Fruit fly (Drosophila melanogaster) whole organism, embryonic: ENCODE measurements around the gene Tti1.

Experiments
- ATbp ChIP-seq: fragments of 200-800 bp; sonication (Bioruptor generic); optimal IDR thresholded peaks from 2 replicates; lab custom pipeline; 2017; ENCODE audit warnings: missing biosample characterization, mild to moderate bottlenecking, missing genetic modification characterization, missing genetic modification reagents
- BEAF-32 ChIP-seq: fragments of 200-800 bp; sonication (Bioruptor generic); optimal IDR thresholded peaks from 3 replicates; lab custom pipeline; 2017; ENCODE audit warnings: missing biosample characterization, missing genetic modification characterization, mild to moderate bottlenecking, moderate library complexity, missing genetic modification reagents
- Blimp-1 ChIP-seq: fragments of 200-800 bp; sonication (Bioruptor generic); optimal IDR thresholded peaks from 3 replicates; lab custom pipeline; 2018; ENCODE audit warnings: missing biosample characterization, missing genetic modification characterization, mild to moderate bottlenecking, moderate library complexity, missing genetic modification reagents
- CG10462 ChIP-seq: fragments of 200-800 bp; sonication (Bioruptor generic); optimal IDR thresholded peaks from 2 replicates; lab custom pipeline; 2016; ENCODE audit warnings: missing biosample characterization, missing genetic modification characterization
- CG11247 ChIP-seq: fragments of 200-800 bp; sonication (Bioruptor generic); IDR thresholded peaks from 2 replicates; pipeline ENCODE4 v1.3.6; 2022; ENCODE audit warnings: missing biosample characterization, missing genetic modification characterization
- CG11696 ChIP-seq: fragments of 200-800 bp; sonication (Bioruptor generic); IDR thresholded peaks from 2 replicates; pipeline ENCODE4 v1.3.6; 2022; ENCODE audit warnings: missing biosample characterization, missing genetic modification characterization
- CG11723 ChIP-seq: fragments of 200-800 bp; sonication (Bioruptor generic); optimal IDR thresholded peaks from 2 replicates; lab custom pipeline; 2017; ENCODE audit warnings: missing biosample characterization, mild to moderate bottlenecking, missing genetic modification characterization
- CG14441 ChIP-seq: fragments of 200-800 bp; sonication (Bioruptor generic); IDR thresholded peaks from 2 replicates; pipeline ENCODE4 v1.3.6; 2022; ENCODE audit warnings: missing biosample characterization, missing genetic modification characterization
- CG15269 ChIP-seq: fragments of 200-800 bp; sonication (Bioruptor generic); optimal IDR thresholded peaks from 2 replicates; lab custom pipeline; 2018; ENCODE audit warnings: missing biosample characterization, mild to moderate bottlenecking, missing genetic modification characterization, moderate library complexity
- CG1603 ChIP-seq: fragments of 200-800 bp; sonication (Bioruptor generic); optimal IDR thresholded peaks from 2 replicates; lab custom pipeline; 2019; ENCODE audit warnings: missing biosample characterization, mild to moderate bottlenecking, missing genetic modification characterization, moderate library complexity
- CG16779 ChIP-seq: fragments of 200-800 bp; sonication (Bioruptor generic); IDR thresholded peaks from 2 replicates; pipeline ENCODE4 v1.3.6; 2022; ENCODE audit warnings: missing biosample characterization, missing genetic modification characterization
- CG17802 ChIP-seq: fragments of 200-800 bp; sonication (Bioruptor generic); optimal IDR thresholded peaks from 2 replicates; lab custom pipeline; 2018; ENCODE audit warnings: missing biosample characterization, mild to moderate bottlenecking, missing genetic modification characterization, moderate library complexity
- CG2116 ChIP-seq: fragments of 200-800 bp; sonication (Bioruptor generic); optimal IDR thresholded peaks from 3 replicates; lab custom pipeline; 2018; ENCODE audit warnings: missing biosample characterization, mild to moderate bottlenecking, missing genetic modification characterization
- CG2199 ChIP-seq: fragments of 200-800 bp; sonication (Bioruptor generic); IDR thresholded peaks from 3 replicates; pipeline ENCODE4 v1.3.6; 2022; ENCODE audit warnings: missing biosample characterization, missing genetic modification characterization
- CG30403 ChIP-seq: fragments of 200-800 bp; sonication (Bioruptor generic); optimal IDR thresholded peaks from 3 replicates; lab custom pipeline; 2016; ENCODE audit warnings: missing biosample characterization, missing genetic modification characterization
- CG30431 ChIP-seq: fragments of 200-800 bp; sonication (Bioruptor generic); optimal IDR thresholded peaks from 2 replicates; lab custom pipeline; 2017; ENCODE audit warnings: missing biosample characterization, missing genetic modification characterization
- CG33213 ChIP-seq: fragments of 200-800 bp; sonication (Bioruptor generic); optimal IDR thresholded peaks from 3 replicates; lab custom pipeline; 2016; ENCODE audit warnings: missing biosample characterization, missing genetic modification characterization
- CG33557 ChIP-seq: fragments of 200-800 bp; sonication (Bioruptor generic); optimal IDR thresholded peaks from 2 replicates; lab custom pipeline; 2019; ENCODE audit warnings: missing biosample characterization, mild to moderate bottlenecking, missing genetic modification characterization, moderate library complexity
- CG3838 ChIP-seq: fragments of 200-800 bp; sonication (Bioruptor generic); optimal IDR thresholded peaks from 3 replicates; lab custom pipeline; 2016; ENCODE audit warnings: missing biosample characterization, missing genetic modification characterization
- CG6765 ChIP-seq: fragments of 200-800 bp; sonication (Bioruptor generic); optimal IDR thresholded peaks from 3 replicates; lab custom pipeline; 2017; ENCODE audit warnings: missing biosample characterization, mild to moderate bottlenecking, missing genetic modification characterization
- CG8089 ChIP-seq: fragments of 200-800 bp; sonication (Bioruptor generic); optimal IDR thresholded peaks from 3 replicates; lab custom pipeline; 2016; ENCODE audit warnings: missing biosample characterization, missing genetic modification characterization
- CG8388 ChIP-seq: fragments of 200-800 bp; sonication (Bioruptor generic); optimal IDR thresholded peaks from 2 replicates; lab custom pipeline; 2019; ENCODE audit warnings: missing biosample characterization, mild to moderate bottlenecking, missing genetic modification characterization, moderate library complexity
- CG8944 ChIP-seq: fragments of 200-800 bp; sonication (Bioruptor generic); optimal IDR thresholded peaks from 3 replicates; lab custom pipeline; 2016; ENCODE audit warnings: missing biosample characterization, missing genetic modification characterization
- CG9727 ChIP-seq: fragments of 200-800 bp; sonication (Bioruptor generic); optimal IDR thresholded peaks from 3 replicates; lab custom pipeline; 2017; ENCODE audit warnings: missing biosample characterization, mild to moderate bottlenecking, missing genetic modification characterization
- CTCF ChIP-seq: fragments of 200-800 bp; sonication (Bioruptor generic); optimal IDR thresholded peaks from 2 replicates; lab custom pipeline; 2017; ENCODE audit warnings: missing biosample characterization, mild to moderate bottlenecking, missing genetic modification characterization, moderate library complexity
- D ChIP-seq, 2 experiments: fragments of 200-800 bp in 1 of 2; fragments of >200 bp in 1 of 2; sonication (Bioruptor generic) in 1 of 2; optimal IDR thresholded peaks; 2 replicates in 1 of 2; 3 replicates in 1 of 2; lab custom pipeline; 2017; ENCODE audit warnings: mild to moderate bottlenecking in 1 of 2, missing biosample characterization in 1 of 2, missing genetic modification characterization in 1 of 2, missing genetic modification reagents in 1 of 2
- HLH3B ChIP-seq: fragments of 200-800 bp; sonication (Bioruptor generic); IDR thresholded peaks from 2 replicates; pipeline ENCODE4 v1.3.6; 2022; ENCODE audit warnings: missing biosample characterization, missing genetic modification characterization
- Hey ChIP-seq: fragments of 200-800 bp; sonication (Bioruptor generic); optimal IDR thresholded peaks from 3 replicates; lab custom pipeline; 2018; ENCODE audit warnings: missing biosample characterization, mild to moderate bottlenecking, missing genetic modification characterization
- Hsf ChIP-seq: fragments of 200-800 bp; sonication (Bioruptor generic); optimal IDR thresholded peaks from 3 replicates; lab custom pipeline; 2016; ENCODE audit warnings: missing biosample characterization, missing genetic modification characterization
- NfI ChIP-seq: fragments of 200-800 bp; sonication (Bioruptor generic); optimal IDR thresholded peaks from 3 replicates; lab custom pipeline; 2018; ENCODE audit warnings: missing biosample characterization, mild to moderate bottlenecking, missing genetic modification characterization, moderate library complexity
- Side ChIP-seq: fragments of 200-800 bp; sonication (Bioruptor generic); optimal IDR thresholded peaks from 2 replicates; lab custom pipeline; 2016; ENCODE audit warnings: missing biosample characterization, missing genetic modification characterization
- Sin3A ChIP-seq: fragments of >200 bp; optimal IDR thresholded peaks from 2 replicates; lab custom pipeline; 2018
- TFAM ChIP-seq: fragments of 200-800 bp; sonication (Bioruptor generic); optimal IDR thresholded peaks from 2 replicates; lab custom pipeline; 2017; ENCODE audit warnings: missing biosample characterization, missing genetic modification characterization, inconsistent platforms
- Taf1 ChIP-seq: fragments of 200-800 bp; sonication (Bioruptor generic); IDR thresholded peaks from 2 replicates; pipeline ENCODE4 v1.3.6; 2022; ENCODE audit warnings: missing biosample characterization, missing genetic modification characterization
- al ChIP-seq: fragments of 200-800 bp; sonication (Bioruptor generic); IDR thresholded peaks from 2 replicates; pipeline ENCODE4 v1.3.6; 2022; ENCODE audit warnings: missing biosample characterization, missing genetic modification characterization
- bbx ChIP-seq: fragments of 200-800 bp; sonication (Bioruptor generic); IDR thresholded peaks from 2 replicates; pipeline ENCODE4 v1.3.6; 2022; ENCODE audit warnings: missing biosample characterization, missing genetic modification characterization; ENCODE audit not compliant: partially characterized antibody
- bsh ChIP-seq, 2 experiments: fragments of 200-800 bp; sonication (Bioruptor generic); optimal IDR thresholded peaks; 2 replicates each; lab custom pipeline; 2017 to 2018; ENCODE audit warnings: mild to moderate bottlenecking in 2 of 2, missing biosample characterization in 2 of 2, missing genetic modification characterization in 2 of 2, moderate library complexity in 1 of 2
- cg ChIP-seq: fragments of 200-800 bp; sonication (Bioruptor generic); optimal IDR thresholded peaks from 3 replicates; lab custom pipeline; 2019; ENCODE audit warnings: missing biosample characterization, mild to moderate bottlenecking, missing genetic modification characterization, moderate library complexity
- chm ChIP-seq: fragments of 200-800 bp; sonication (Bioruptor generic); IDR thresholded peaks from 2 replicates; pipeline ENCODE4 v1.3.6; 2022; ENCODE audit warnings: missing biosample characterization, missing genetic modification characterization
- ci ChIP-seq: fragments of 200-800 bp; sonication (Bioruptor generic); IDR thresholded peaks from 3 replicates; pipeline ENCODE4 v1.3.6; 2022; ENCODE audit warnings: missing biosample characterization, missing genetic modification characterization
- dan ChIP-seq: fragments of 200-800 bp; sonication (Bioruptor generic); IDR thresholded peaks from 2 replicates; pipeline ENCODE4 v1.3.6; 2022; ENCODE audit warnings: missing biosample characterization, missing genetic modification characterization
- disco-r ChIP-seq: fragments of 200-800 bp; sonication (Bioruptor generic); optimal IDR thresholded peaks from 2 replicates; lab custom pipeline; 2016; ENCODE audit warnings: missing biosample characterization, missing genetic modification characterization
- dmrt99B ChIP-seq: fragments of 200-800 bp; sonication (Bioruptor generic); optimal IDR thresholded peaks from 2 replicates; lab custom pipeline; 2018; ENCODE audit warnings: missing biosample characterization, mild to moderate bottlenecking, missing genetic modification characterization, moderate library complexity
- grau ChIP-seq: fragments of 200-800 bp; optimal IDR thresholded peaks from 3 replicates; lab custom pipeline; 2019; ENCODE audit warnings: missing biosample characterization, mild to moderate bottlenecking, missing genetic modification characterization, moderate library complexity
- grn ChIP-seq: fragments of 200-800 bp; sonication (Bioruptor generic); optimal IDR thresholded peaks from 3 replicates; lab custom pipeline; 2017; ENCODE audit warnings: missing biosample characterization, missing genetic modification characterization
- gt ChIP-seq: fragments of 200-800 bp; sonication (Bioruptor generic); IDR thresholded peaks from 2 replicates; pipeline ENCODE4 v1.3.6; 2022; ENCODE audit warnings: missing biosample characterization, missing genetic modification characterization
- hb ChIP-seq: fragments of 200-800 bp; sonication (Bioruptor generic); IDR thresholded peaks from 3 replicates; pipeline ENCODE4 v1.3.6; 2022; ENCODE audit warnings: missing biosample characterization, missing genetic modification characterization; ENCODE audit not compliant: partially characterized antibody
- onecut ChIP-seq: fragments of 200-800 bp; sonication (Bioruptor generic); IDR thresholded peaks from 2 replicates; pipeline ENCODE4 v1.3.6; 2022; ENCODE audit warnings: missing biosample characterization, missing genetic modification characterization
- ranshi ChIP-seq: fragments of 200-800 bp; sonication (Bioruptor generic); IDR thresholded peaks from 2 replicates; pipeline ENCODE4 v1.3.6; 2022; ENCODE audit warnings: missing biosample characterization, missing genetic modification characterization
- sens ChIP-seq: fragments of 200-800 bp; sonication (Bioruptor generic); peaks from one replicate; lab custom pipeline; 2016; ENCODE audit warnings: missing biosample characterization, missing genetic modification characterization
- sens-2 ChIP-seq: fragments of 200-800 bp; sonication (Bioruptor generic); IDR thresholded peaks from 2 replicates; pipeline ENCODE4 v1.3.6; 2022; ENCODE audit warnings: missing biosample characterization, missing genetic modification characterization
- ssp ChIP-seq: fragments of 200-800 bp; sonication (Bioruptor generic); IDR thresholded peaks from 2 replicates; pipeline ENCODE4 v1.3.6; 2022; ENCODE audit warnings: missing biosample characterization, missing genetic modification characterization
- unpg ChIP-seq: fragments of 200-800 bp; sonication (Bioruptor generic); optimal IDR thresholded peaks from 3 replicates; lab custom pipeline; 2018; ENCODE audit warnings: missing biosample characterization, mild to moderate bottlenecking, missing genetic modification characterization, moderate library complexity

Tti1 gene

dm6 chr3R:9710886-9711285, 43.6 kb downstream of the Tti1 start, which contains the start of the genes trbd and dmt (continued):
- no peak for TF ChIP-seq NfI (GFP tag; lab: Kevin White, UChicago)
- no peak for TF ChIP-seq CG8388
- no peak for TF ChIP-seq D (optimal IDR thresholded peaks at IDR 0.05; lab: Kevin White, UChicago)
- no peak for TF ChIP-seq D (GFP tag; optimal IDR thresholded peaks at IDR 0.05; lab: Kevin White, UChicago)
- TF ChIP-seq dan (GFP tag; lab: Robert Waterston, UW), result no peak
- TF ChIP-seq CG14441 (GFP tag; lab: Robert Waterston, UW), result no peak
- no peak for TF ChIP-seq dmrt99B (tag; lab: Kevin White, UChicago)
- TF ChIP-seq CG11723 (GFP tag; lab: Kevin White, UChicago), result no peak
- no peak for TF ChIP-seq grn
- TF ChIP-seq CG3838 (GFP tag; lab: Kevin White, UChicago), result no peak
- TF ChIP-seq chm, result no peak
- no peak for TF ChIP-seq al (GFP tag; lab: Robert Waterston, UW)
- no peak for TF ChIP-seq bbx (GFP tag; lab: Robert Waterston, UW)
- no peak for TF ChIP-seq unpg (GFP tag; lab: Kevin White, UChicago)
- peak; percentile 1 for TF ChIP-seq disco-r (GFP tag; lab: Kevin White, UChicago)
- TF ChIP-seq CG8089, result peak; percentile 44
- TF ChIP-seq CG17802 (tag; lab: Kevin White, UChicago), result no peak
- no peak for TF ChIP-seq CG11247
- TF ChIP-seq CG10462 (GFP tag; lab: Kevin White, UChicago), result peak; percentile 11
- TF ChIP-seq sens-2 (GFP tag; lab: Robert Waterston, UW), result no peak
- TF ChIP-seq Hey (tag; lab: Kevin White, UChicago), result no peak
- no peak for TF ChIP-seq CG11696 (GFP tag; lab: Robert Waterston, UW)
- no peak for TF ChIP-seq ATbp (GFP tag; lab: Kevin White, UChicago)
- peak; percentile 30 for TF ChIP-seq CG9727 (GFP tag; lab: Kevin White, UChicago)
- TF ChIP-seq CG2116 (GFP tag; lab: Kevin White, UChicago), result peak; percentile 81
- peak; percentile 82 for TF ChIP-seq BEAF-32
- no peak for TF ChIP-seq Taf1 (GFP tag; lab: Robert Waterston, UW)
- TF ChIP-seq CG33213 (GFP tag; lab: Kevin White, UChicago), result peak; percentile 92
- peak; percentile 37 for TF ChIP-seq Hsf
- no peak for TF ChIP-seq ci (GFP tag; lab: Robert Waterston, UW)
- no peak for TF ChIP-seq CG16779 (GFP tag; lab: Robert Waterston, UW)
- TF ChIP-seq CG33557 (GFP tag; lab: Kevin White, UChicago), result no peak
- no peak for TF ChIP-seq ssp (GFP tag; lab: Robert Waterston, UW)
- TF ChIP-seq TFAM (GFP tag; lab: Kevin White, UChicago), result no peak
- peak; percentile 28 for TF ChIP-seq onecut
- no peak for TF ChIP-seq HLH3B
- TF ChIP-seq CG2199, result no peak
- TF ChIP-seq Side, result peak; percentile 46
- TF ChIP-seq bsh (GFP tag; optimal IDR thresholded peaks at IDR 0.05; lab: Kevin White, UChicago), result no peak
- no peak for TF ChIP-seq sens (GFP tag; lab: Kevin White, UChicago)
- TF ChIP-seq CG30403, result peak; percentile 58
- TF ChIP-seq ranshi (GFP tag; lab: Robert Waterston, UW), result no peak
- TF ChIP-seq CG1603 (tag; lab: Kevin White, UChicago), result peak; percentile 93
- peak; percentile 55 for TF ChIP-seq CG8944 (GFP tag; lab: Kevin White, UChicago)
- TF ChIP-seq CG6765, result no peak
- TF ChIP-seq hb (GFP tag; lab: Robert Waterston, UW), result no peak
- no peak for TF ChIP-seq cg (GFP tag; lab: Kevin White, UChicago)
- TF ChIP-seq CG30431 (GFP tag; lab: Kevin White, UChicago), result no peak
- TF ChIP-seq Blimp-1, result no peak
- no peak for TF ChIP-seq CG15269
- TF ChIP-seq CTCF (GFP tag; lab: Kevin White, UChicago), result no peak
- TF ChIP-seq Sin3A (lab: Kevin White, UChicago), result peak; percentile 89
- TF ChIP-seq gt (GFP tag; lab: Robert Waterston, UW), result no peak
- no peak for TF ChIP-seq grau
